Fruit fly (Drosophila melanogaster): ENCODE results near the gene mtrm.

Gene mtrm

dm6 chr3L:8448517-8448889, 35.7 kb downstream of the mtrm start (continued):
- peak; percentile 9 for TF ChIP-seq CG15696 (tag; optimal IDR thresholded peaks at IDR 0.05)
- no peak for TF ChIP-seq D (optimal IDR thresholded peaks at IDR 0.05)
- TF ChIP-seq D (GFP tag; optimal IDR thresholded peaks at IDR 0.05): peak; percentile 37
- no peak for TF ChIP-seq pan (optimal IDR thresholded peaks at IDR 0.05)
- peak in 1 of 2 experiments; percentile 21 for TF ChIP-seq pan (GFP tag; optimal IDR thresholded peaks at IDR 0.05 in 1 of 2, IDR thresholded peaks at IDR 0.05 in 1 of 2)
- peak; percentile 63 for TF ChIP-seq gem (tag; optimal IDR thresholded peaks at IDR 0.05)
- peak; percentile 22; the same call in 1 of the 2 replicates for TF ChIP-seq Awh (GFP tag; IDR thresholded peaks at IDR 0.05)
- TF ChIP-seq CG34376 (GFP tag; optimal IDR thresholded peaks at IDR 0.05): no peak
- peak; percentile 19 for TF ChIP-seq Sox102F (GFP tag; optimal IDR thresholded peaks at IDR 0.05)
- peak; percentile 23 for TF ChIP-seq tin (GFP tag; optimal IDR thresholded peaks at IDR 0.05)
- peak; percentile 34 for TF ChIP-seq CG18599 (GFP tag; optimal IDR thresholded peaks at IDR 0.05)
- peak; percentile 13 for TF ChIP-seq CG2678 (tag; optimal IDR thresholded peaks at IDR 0.05)
- TF ChIP-seq CG9817 (tag; optimal IDR thresholded peaks at IDR 0.05): no peak
- no peak for TF ChIP-seq Aef1 (GFP tag; IDR thresholded peaks at IDR 0.05)
- TF ChIP-seq gsb-n (tag; optimal IDR thresholded peaks at IDR 0.05): peak; percentile 13
- no peak for TF ChIP-seq Blimp-1 (GFP tag; optimal IDR thresholded peaks at IDR 0.05)
- TF ChIP-seq phol (tag; optimal IDR thresholded peaks at IDR 0.05): peak; percentile 38
- TF ChIP-seq sens (GFP tag): peak; percentile 52
- TF ChIP-seq CG14710 (tag; optimal IDR thresholded peaks at IDR 0.05): peak; percentile 33
- peak; percentile 13 for TF ChIP-seq CG7839 (tag; optimal IDR thresholded peaks at IDR 0.05)
- TF ChIP-seq Hr51 (GFP tag; optimal IDR thresholded peaks at IDR 0.05): peak in 1 of 2 experiments; percentile 14
- TF ChIP-seq nmo (GFP tag; optimal IDR thresholded peaks at IDR 0.05): peak; percentile 6
- peak; percentile 17 for TF ChIP-seq HmgD (GFP tag; optimal IDR thresholded peaks at IDR 0.05)
- TF ChIP-seq CG6254 (GFP tag; optimal IDR thresholded peaks at IDR 0.05): peak; percentile 16
- TF ChIP-seq Hr78 (GFP tag; optimal IDR thresholded peaks at IDR 0.05): peak in 1 of 2 experiments; percentile 22
- peak; percentile 9 for TF ChIP-seq lilli (GFP tag; optimal IDR thresholded peaks at IDR 0.05)
- no peak for TF ChIP-seq ash1 (GFP tag; optimal IDR thresholded peaks at IDR 0.05)
- TF ChIP-seq CG7963 (GFP tag; IDR thresholded peaks at IDR 0.05; ENCODE audit: partially characterized antibody): no peak
- TF ChIP-seq fd96Cb (tag; optimal IDR thresholded peaks at IDR 0.05): peak; percentile 13
- no peak for TF ChIP-seq CG3726 (GFP tag; IDR thresholded peaks at IDR 0.05)
- TF ChIP-seq Ets65A (GFP tag): peak; percentile 95
- TF ChIP-seq zf30C (GFP tag; optimal IDR thresholded peaks at IDR 0.05): peak; percentile 71
- no peak for TF ChIP-seq ssp (GFP tag; IDR thresholded peaks at IDR 0.05)
- TF ChIP-seq ATbp (GFP tag; optimal IDR thresholded peaks at IDR 0.05): peak; percentile 47
- no peak for TF ChIP-seq CG10267 (tag; optimal IDR thresholded peaks at IDR 0.05)
- peak; percentile 10 for TF ChIP-seq dmrt11E (tag; optimal IDR thresholded peaks at IDR 0.05)
- TF ChIP-seq CG6689 (GFP tag; IDR thresholded peaks at IDR 0.05): no peak
- 0 out of 3 replicates have a peak, but pooled peaks have one; percentile 7 for TF ChIP-seq CG7357 (GFP tag; IDR thresholded peaks at IDR 0.05)
- TF ChIP-seq prd (optimal IDR thresholded peaks at IDR 0.05): no peak
- TF ChIP-seq prd (GFP tag; IDR thresholded peaks at IDR 0.05): peak; percentile 35; the same call in 1 of the 3 replicates
- TF ChIP-seq dmrt99B (tag; optimal IDR thresholded peaks at IDR 0.05): peak; percentile 51
- peak; percentile 58 for TF ChIP-seq Drgx (GFP tag; IDR thresholded peaks at IDR 0.05)
